Fruit fly (Drosophila melanogaster) whole organism, embryonic: ENCODE data around the gene CG33784.

Experiments used
- Atf3 ChIP-seq: fragments of 200-800 bp; sonication (Bioruptor generic); optimal IDR thresholded peaks from 3 replicates; lab custom pipeline; 2016; ENCODE audit warnings: missing biosample characterization, missing genetic modification characterization
- CG11723 ChIP-seq: fragments of 200-800 bp; sonication (Bioruptor generic); optimal IDR thresholded peaks from 2 replicates; lab custom pipeline; 2017; ENCODE audit warnings: missing biosample characterization, mild to moderate bottlenecking, missing genetic modification characterization
- CG15269 ChIP-seq: fragments of 200-800 bp; sonication (Bioruptor generic); optimal IDR thresholded peaks from 2 replicates; lab custom pipeline; 2018; ENCODE audit warnings: missing biosample characterization, mild to moderate bottlenecking, missing genetic modification characterization, moderate library complexity
- CG2712 ChIP-seq: fragments of 200-800 bp; optimal IDR thresholded peaks from 3 replicates; lab custom pipeline; 2019; ENCODE audit warnings: missing biosample characterization, mild to moderate bottlenecking, missing genetic modification characterization, moderate library complexity
- CG31365 ChIP-seq: fragments of 200-800 bp; sonication (Bioruptor generic); optimal IDR thresholded peaks from 2 replicates; lab custom pipeline; 2018; ENCODE audit warnings: missing biosample characterization, mild to moderate bottlenecking, missing genetic modification characterization
- CG3163 ChIP-seq: fragments of 200-800 bp; sonication (Bioruptor generic); optimal IDR thresholded peaks from 3 replicates; lab custom pipeline; 2016; ENCODE audit warnings: missing biosample characterization, missing genetic modification characterization
- CG3847 ChIP-seq: fragments of 200-800 bp; sonication (Bioruptor generic); IDR thresholded peaks from 2 replicates; pipeline ENCODE4 v1.3.6; 2022; ENCODE audit warnings: missing biosample characterization, missing genetic modification characterization
- CG4617 ChIP-seq: fragments of 200-800 bp; sonication (Bioruptor generic); optimal IDR thresholded peaks from 3 replicates; lab custom pipeline; 2016; ENCODE audit warnings: missing biosample characterization, missing genetic modification characterization, borderline replicate concordance
- CG4707 ChIP-seq: fragments of 200-800 bp; sonication (Bioruptor generic); optimal IDR thresholded peaks from 2 replicates; lab custom pipeline; 2018; ENCODE audit warnings: missing biosample characterization, mild to moderate bottlenecking, missing genetic modification characterization, moderate library complexity
- CG7745 ChIP-seq: fragments of 200-800 bp; sonication (Bioruptor generic); optimal IDR thresholded peaks from 2 replicates; lab custom pipeline; 2018; ENCODE audit warnings: missing biosample characterization, mild to moderate bottlenecking, missing genetic modification characterization, moderate library complexity
- CG8924 ChIP-seq: fragments of 200-800 bp; optimal IDR thresholded peaks from 3 replicates; lab custom pipeline; 2019; ENCODE audit warnings: missing biosample characterization, mild to moderate bottlenecking, missing genetic modification characterization, moderate library complexity
- CTCF ChIP-seq: fragments of 200-800 bp; sonication (Bioruptor generic); optimal IDR thresholded peaks from 2 replicates; lab custom pipeline; 2017; ENCODE audit warnings: missing biosample characterization, mild to moderate bottlenecking, missing genetic modification characterization, moderate library complexity
- Dbx ChIP-seq: fragments of 200-800 bp; sonication (Bioruptor generic); IDR thresholded peaks from 3 replicates; pipeline ENCODE4 v1.3.6; 2022; ENCODE audit warnings: missing biosample characterization, missing genetic modification characterization
- Dip3 ChIP-seq: fragments of 200-800 bp; sonication (Bioruptor generic); optimal IDR thresholded peaks from 3 replicates; lab custom pipeline; 2016; ENCODE audit warnings: missing biosample characterization, missing genetic modification characterization
- Doc2 ChIP-seq: fragments of 200-800 bp; sonication (Bioruptor generic); IDR thresholded peaks from 2 replicates; pipeline ENCODE4 v1.3.6; 2022; ENCODE audit warnings: missing biosample characterization, missing genetic modification characterization
- Doc3 ChIP-seq: fragments of 200-800 bp; sonication (Bioruptor generic); IDR thresholded peaks from 3 replicates; pipeline ENCODE4 v1.3.6; 2022; ENCODE audit warnings: missing biosample characterization, missing genetic modification characterization; ENCODE audit not compliant: partially characterized antibody
- Drgx ChIP-seq: fragments of 200-800 bp; sonication (Bioruptor generic); IDR thresholded peaks from 2 replicates; pipeline ENCODE4 v1.3.6; 2022; ENCODE audit warnings: missing biosample characterization, missing genetic modification characterization
- E2f1 ChIP-seq: fragments of 200-800 bp; sonication (Bioruptor generic); IDR thresholded peaks from 2 replicates; pipeline ENCODE4 v1.3.6; 2022; ENCODE audit warnings: missing biosample characterization, missing genetic modification characterization
- Elba2 ChIP-seq: fragments of 200-800 bp; sonication (Bioruptor generic); optimal IDR thresholded peaks from 3 replicates; lab custom pipeline; 2016; ENCODE audit warnings: missing biosample characterization, missing genetic modification characterization
- Fer2 ChIP-seq: fragments of 200-800 bp; sonication (Bioruptor generic); optimal IDR thresholded peaks from 2 replicates; lab custom pipeline; 2018; ENCODE audit warnings: missing biosample characterization, mild to moderate bottlenecking, missing genetic modification characterization, moderate library complexity
- Hr3 ChIP-seq: fragments of 200-800 bp; sonication (Bioruptor generic); optimal IDR thresholded peaks from 3 replicates; lab custom pipeline; 2016; ENCODE audit warnings: missing biosample characterization, missing genetic modification characterization
- Hr78 ChIP-seq, 2 experiments: fragments of 200-800 bp in 1 of 2; fragments of >200 bp in 1 of 2; sonication (Bioruptor generic) in 1 of 2; optimal IDR thresholded peaks; 2 replicates each; lab custom pipeline; 2017 to 2019; ENCODE audit warnings: missing biosample characterization in 2 of 2, missing genetic modification characterization in 2 of 2, mild to moderate bottlenecking in 1 of 2, moderate library complexity in 1 of 2
- Lpt ChIP-seq: fragments of >200 bp; optimal IDR thresholded peaks from 2 replicates; lab custom pipeline; 2018; ENCODE audit warnings: missing biosample characterization, missing genetic modification characterization
- Med ChIP-seq: fragments of 200-800 bp; sonication (Bioruptor generic); peaks from one replicate; lab custom pipeline; 2016; ENCODE audit warnings: missing biosample characterization, missing genetic modification characterization, mild to moderate bottlenecking, inconsistent platforms, moderate library complexity
- Pdp1 ChIP-seq, 2 experiments: fragments of 200-800 bp; sonication (Bioruptor generic); optimal IDR thresholded peaks; 3 replicates each; lab custom pipeline; 2016; ENCODE audit warnings: missing biosample characterization in 2 of 2, missing genetic modification characterization in 2 of 2, mild to moderate bottlenecking in 1 of 2, moderate library complexity in 1 of 2
- Scr ChIP-seq: fragments of 200-800 bp; sonication (Bioruptor generic); IDR thresholded peaks from 2 replicates; pipeline ENCODE4 v1.3.6; 2022; ENCODE audit warnings: missing biosample characterization, missing genetic modification characterization; ENCODE audit not compliant: partially characterized antibody
- Sry-δ ChIP-seq: fragments of 200-800 bp; sonication (Bioruptor generic); optimal IDR thresholded peaks from 2 replicates; lab custom pipeline; 2016; ENCODE audit warnings: missing biosample characterization, missing genetic modification characterization
- Xbp1 ChIP-seq: fragments of 200-800 bp; sonication (Bioruptor generic); optimal IDR thresholded peaks from 3 replicates; lab custom pipeline; 2016; ENCODE audit warnings: missing biosample characterization, mild to moderate bottlenecking, missing genetic modification characterization
- ab ChIP-seq: fragments of 200-800 bp; sonication (Bioruptor generic); optimal IDR thresholded peaks from 2 replicates; lab custom pipeline; 2016; ENCODE audit warnings: missing biosample characterization, missing genetic modification characterization
- amos ChIP-seq: fragments of 200-800 bp; sonication (Bioruptor generic); IDR thresholded peaks from 2 replicates; pipeline ENCODE4 v1.3.6; 2022; ENCODE audit warnings: missing biosample characterization, missing genetic modification characterization; ENCODE audit not compliant: partially characterized antibody
- bowl ChIP-seq: fragments of 200-800 bp; sonication (Bioruptor generic); IDR thresholded peaks from 2 replicates; pipeline ENCODE4 v1.3.6; 2022; ENCODE audit warnings: missing biosample characterization, missing genetic modification characterization
- bsh ChIP-seq, 2 experiments: fragments of 200-800 bp; sonication (Bioruptor generic); optimal IDR thresholded peaks; 2 replicates each; lab custom pipeline; 2017 to 2018; ENCODE audit warnings: mild to moderate bottlenecking in 2 of 2, missing biosample characterization in 2 of 2, missing genetic modification characterization in 2 of 2, moderate library complexity in 1 of 2
- cg ChIP-seq: fragments of 200-800 bp; sonication (Bioruptor generic); optimal IDR thresholded peaks from 3 replicates; lab custom pipeline; 2019; ENCODE audit warnings: missing biosample characterization, mild to moderate bottlenecking, missing genetic modification characterization, moderate library complexity
- chinmo ChIP-seq: fragments of 200-800 bp; sonication (Bioruptor generic); IDR thresholded peaks from 4 replicates; pipeline ENCODE4 v1.3.6; 2022; ENCODE audit warnings: missing biosample characterization, missing genetic modification characterization; ENCODE audit not compliant: partially characterized antibody
- dmrt99B ChIP-seq: fragments of 200-800 bp; sonication (Bioruptor generic); optimal IDR thresholded peaks from 2 replicates; lab custom pipeline; 2018; ENCODE audit warnings: missing biosample characterization, mild to moderate bottlenecking, missing genetic modification characterization, moderate library complexity
- dpn ChIP-seq, 2 experiments: fragments of 200-800 bp; sonication (Bioruptor generic); optimal IDR thresholded peaks; 3 replicates each; lab custom pipeline; 2016; ENCODE audit warnings: missing biosample characterization in 2 of 2, missing genetic modification characterization in 2 of 2
- fd102C ChIP-seq: fragments of 200-800 bp; sonication (Bioruptor generic); optimal IDR thresholded peaks from 2 replicates; lab custom pipeline; 2018; ENCODE audit warnings: missing biosample characterization, mild to moderate bottlenecking, missing genetic modification characterization, moderate library complexity
- odd ChIP-seq: fragments of 200-800 bp; sonication (Bioruptor generic); optimal IDR thresholded peaks from 2 replicates; lab custom pipeline; 2017; ENCODE audit warnings: missing biosample characterization, mild to moderate bottlenecking, missing genetic modification characterization
- pnt ChIP-seq: fragments of 200-800 bp; sonication (Bioruptor generic); optimal IDR thresholded peaks from 3 replicates; lab custom pipeline; 2016; ENCODE audit warnings: missing biosample characterization, missing genetic modification characterization
- sr ChIP-seq: fragments of 200-800 bp; sonication (Bioruptor generic); IDR thresholded peaks from 3 replicates; pipeline ENCODE4 v1.3.6; 2022; ENCODE audit warnings: missing biosample characterization, missing genetic modification characterization
- tx ChIP-seq: fragments of 200-800 bp; sonication (Bioruptor generic); optimal IDR thresholded peaks from 2 replicates; lab custom pipeline; 2016; ENCODE audit warnings: missing biosample characterization, missing genetic modification characterization
- unpg ChIP-seq: fragments of 200-800 bp; sonication (Bioruptor generic); optimal IDR thresholded peaks from 3 replicates; lab custom pipeline; 2018; ENCODE audit warnings: missing biosample characterization, mild to moderate bottlenecking, missing genetic modification characterization, moderate library complexity

The CG33784 gene

DNA sequence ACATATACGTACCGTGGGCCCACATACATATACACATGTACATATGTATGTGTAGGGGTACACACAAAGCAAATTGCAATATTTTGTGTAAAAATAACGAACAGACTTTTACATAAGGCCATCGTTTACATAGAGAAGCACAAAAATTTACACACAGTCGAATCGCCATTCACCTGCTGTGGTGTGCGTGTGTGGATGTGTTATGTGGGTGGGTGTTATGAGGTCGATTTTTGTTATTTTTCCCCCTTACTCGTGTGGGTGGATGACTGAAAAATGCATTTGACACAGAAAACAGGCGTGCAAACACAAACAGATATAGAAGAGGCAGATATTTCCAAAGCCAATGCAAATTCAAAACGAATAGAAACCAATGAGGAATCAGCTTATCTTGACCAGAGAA is 27.3 kb downstream of the CG33784 start:
- TF ChIP-seq Doc3 (GFP tag; lab: Robert Waterston, UW) (no peak), Elba2 (GFP tag; lab: Kevin White, UChicago) (no peak), CG4617 (GFP tag; lab: Kevin White, UChicago) (no peak), tx (GFP tag; lab: Kevin White, UChicago) (no peak), Drgx (GFP tag; lab: Robert Waterston, UW) (no peak), Xbp1 (no peak), Lpt (GFP tag; lab: Kevin White, UChicago) (no peak), bowl (GFP tag; lab: Robert Waterston, UW) (no peak), bsh (GFP tag; optimal IDR thresholded peaks at IDR 0.05; lab: Kevin White, UChicago) (no peak), CG3847 (GFP tag; lab: Robert Waterston, UW) (0 out of 2 replicates have a peak, but pooled peaks have one; percentile 8), CG31365 (tag; lab: Kevin White, UChicago) (no peak), CG11723 (no peak), Atf3 (GFP tag; lab: Kevin White, UChicago) (no peak), Hr78 (GFP tag; optimal IDR thresholded peaks at IDR 0.05; lab: Kevin White, UChicago) (no peak), CG2712 (tag; lab: Kevin White, UChicago) (no peak), E2f1 (GFP tag; lab: Robert Waterston, UW) (no peak), Sry-δ (GFP tag; lab: Kevin White, UChicago) (no peak), Dip3 (no peak), pnt (GFP tag; lab: Kevin White, UChicago) (no peak), CG8924 (tag; lab: Kevin White, UChicago) (no peak), Fer2 (tag; lab: Kevin White, UChicago) (no peak), fd102C (GFP tag; lab: Kevin White, UChicago) (no peak), odd (GFP tag; lab: Kevin White, UChicago) (no peak), CTCF (GFP tag; lab: Kevin White, UChicago) (no peak), CG3163 (GFP tag; lab: Kevin White, UChicago) (no peak), amos (no peak), Med (peak; percentile 48), dpn (GFP tag; optimal IDR thresholded peaks at IDR 0.05; lab: Kevin White, UChicago) (no peak), Scr (GFP tag; lab: Robert Waterston, UW) (no peak), CG15269 (tag; lab: Kevin White, UChicago) (no peak), cg (GFP tag; lab: Kevin White, UChicago) (peak; percentile 25), dmrt99B (no peak), unpg (GFP tag; lab: Kevin White, UChicago) (no peak), CG7745 (tag; lab: Kevin White, UChicago) (no peak), CG4707 (GFP tag; lab: Kevin White, UChicago) (no peak), Pdp1 (GFP tag; optimal IDR thresholded peaks at IDR 0.05; lab: Kevin White, UChicago) (peak in 1 of 2 experiments; percentile 8), Dbx (no peak), Doc2 (no peak), sr (GFP tag; lab: Robert Waterston, UW) (peak; percentile 95), chinmo (GFP tag; lab: Robert Waterston, UW) (0 out of 4 replicates have a peak, but pooled peaks have one; percentile 13), ab (GFP tag; lab: Kevin White, UChicago) (no peak), Hr3 (no peak)
- TF ChIP-seq, all 482 proteins: peak for 6
